Worm (Caenorhabditis elegans) whole organism, mixed stage, embryonic: ENCODE data around the gene T01B7.9.

Experiments
- bed-3 ChIP-seq: fragments of 200-800 bp; sonication (Bioruptor generic); optimal IDR thresholded peaks from 3 replicates; lab custom pipeline; 2018; ENCODE audit warnings: mild to moderate bottlenecking, missing genetic modification characterization, moderate library complexity, missing compliant biosample characterization
- ceh-39 ChIP-seq: fragments of 150-350 bp; optimal IDR thresholded peaks from 2 replicates; lab custom pipeline; 2014; ENCODE audit warnings: missing biosample characterization, missing genetic modification characterization
- ceh-43 ChIP-seq: fragments of 200-800 bp; sonication (Bioruptor generic); optimal IDR thresholded peaks from 2 replicates; lab custom pipeline; 2018; ENCODE audit warnings: mild to moderate bottlenecking, missing genetic modification characterization, moderate library complexity, missing compliant biosample characterization
- ceh-83 ChIP-seq: fragments of 200-800 bp; sonication (Bioruptor generic); optimal IDR thresholded peaks from 2 replicates; lab custom pipeline; 2018; ENCODE audit warnings: mild to moderate bottlenecking, missing genetic modification characterization, missing compliant biosample characterization
- ces-1 ChIP-seq: fragments of 150-350 bp; optimal IDR thresholded peaks from 2 replicates; lab custom pipeline; 2014; ENCODE audit warnings: missing biosample characterization, missing genetic modification reagents, missing genetic modification characterization
- drap-1 ChIP-seq: fragments of 200-800 bp; sonication (Bioruptor generic); optimal IDR thresholded peaks from 3 replicates; lab custom pipeline; 2018; ENCODE audit warnings: mild to moderate bottlenecking, missing genetic modification characterization, missing compliant biosample characterization
- elt-1 ChIP-seq: sonication (generic microtip); optimal IDR thresholded peaks from 2 replicates; lab custom pipeline; 2017; ENCODE audit warnings: missing genetic modification characterization, mild to moderate bottlenecking, missing compliant biosample characterization, antibody characterized with exemption, moderate library complexity, borderline replicate concordance; ENCODE audit not compliant: insufficient read depth
- elt-3 ChIP-seq: fragments of 150-350 bp; optimal IDR thresholded peaks from 2 replicates; lab custom pipeline; 2014; ENCODE audit warnings: missing biosample characterization, missing genetic modification characterization
- flh-1 ChIP-seq: fragments of 200-800 bp; sonication (Bioruptor generic); optimal IDR thresholded peaks from 2 replicates; lab custom pipeline; 2018; ENCODE audit warnings: mild to moderate bottlenecking, missing genetic modification characterization, moderate library complexity, missing compliant biosample characterization
- ham-2 ChIP-seq: fragments of 200-800 bp; sonication (Bioruptor generic); optimal IDR thresholded peaks from 2 replicates; lab custom pipeline; 2018; ENCODE audit warnings: mild to moderate bottlenecking, missing genetic modification characterization, missing compliant biosample characterization
- hlh-1 ChIP-seq: fragments of 150-350 bp; optimal IDR thresholded peaks from 2 replicates; lab custom pipeline; 2014; ENCODE audit warnings: missing biosample characterization, missing genetic modification reagents, missing genetic modification characterization
- lin-13 ChIP-seq: fragments of 150-350 bp; optimal IDR thresholded peaks from 2 replicates; lab custom pipeline; 2014; ENCODE audit warnings: missing biosample characterization, missing genetic modification characterization
- lsy-2 ChIP-seq: fragments of 150-350 bp; optimal IDR thresholded peaks from 2 replicates; lab custom pipeline; 2014; ENCODE audit warnings: missing biosample characterization, missing genetic modification characterization
- mab-5 ChIP-seq: fragments of 150-350 bp; optimal IDR thresholded peaks from 2 replicates; lab custom pipeline; 2014; ENCODE audit warnings: missing biosample characterization, missing genetic modification characterization
- mep-1 ChIP-seq: fragments of 150-350 bp; optimal IDR thresholded peaks from 2 replicates; lab custom pipeline; 2017; ENCODE audit warnings: missing biosample characterization, missing genetic modification reagents, missing genetic modification characterization, inconsistent platforms
- mls-2 ChIP-seq: sonication (generic microtip); optimal IDR thresholded peaks from 2 replicates; lab custom pipeline; 2016; ENCODE audit warnings: mild to moderate bottlenecking, missing genetic modification characterization, moderate library complexity, missing compliant biosample characterization
- nhr-12 ChIP-seq: fragments of 150-350 bp; optimal IDR thresholded peaks from 2 replicates; lab custom pipeline; 2014; ENCODE audit warnings: missing biosample characterization, missing genetic modification characterization
- nhr-2 ChIP-seq: fragments of 150-350 bp; optimal IDR thresholded peaks from 2 replicates; lab custom pipeline; 2014; ENCODE audit warnings: missing biosample characterization, missing genetic modification characterization
- nhr-237 ChIP-seq: fragments of 150-350 bp; optimal IDR thresholded peaks from 2 replicates; lab custom pipeline; 2014; ENCODE audit warnings: missing biosample characterization, missing genetic modification characterization
- nhr-28 ChIP-seq: fragments of 150-350 bp; optimal IDR thresholded peaks from 2 replicates; lab custom pipeline; 2014; ENCODE audit warnings: missing biosample characterization, missing genetic modification characterization
- nhr-76 ChIP-seq: sonication (generic microtip); optimal IDR thresholded peaks from 2 replicates; lab custom pipeline; 2017; ENCODE audit warnings: missing biosample characterization, missing genetic modification characterization
- pha-4 ChIP-seq: fragments of 150-350 bp; optimal IDR thresholded peaks from 2 replicates; lab custom pipeline; 2018; ENCODE audit warnings: missing biosample characterization, missing genetic modification reagents, missing genetic modification characterization
- sem-2 ChIP-seq: fragments of 200-800 bp; sonication (Bioruptor generic); optimal IDR thresholded peaks from 2 replicates; lab custom pipeline; 2018; ENCODE audit warnings: mild to moderate bottlenecking, missing genetic modification characterization, missing compliant biosample characterization
- snpc-4 ChIP-seq: fragments of 150-350 bp; optimal IDR thresholded peaks from 2 replicates; lab custom pipeline; 2014; ENCODE audit warnings: missing biosample characterization, missing genetic modification characterization
- tbx-8 ChIP-seq: fragments of 200-800 bp; sonication (Bioruptor generic); optimal IDR thresholded peaks from 2 replicates; lab custom pipeline; 2018; ENCODE audit warnings: mild to moderate bottlenecking, missing genetic modification characterization, moderate library complexity, missing compliant biosample characterization
- unc-120 ChIP-seq: sonication (generic microtip); optimal IDR thresholded peaks from 2 replicates; lab custom pipeline; 2017; ENCODE audit warnings: missing genetic modification characterization, missing compliant biosample characterization; ENCODE audit not compliant: poor library complexity, severe bottlenecking
- unc-39 ChIP-seq: fragments of 150-350 bp; optimal IDR thresholded peaks from 2 replicates; lab custom pipeline; 2014; ENCODE audit warnings: missing biosample characterization, missing genetic modification characterization
- unc-62 ChIP-seq: fragments of 150-350 bp; optimal IDR thresholded peaks from 2 replicates; lab custom pipeline; 2014; ENCODE audit warnings: missing biosample characterization, missing genetic modification reagents, missing genetic modification characterization
- zip-8 ChIP-seq: fragments of 150-350 bp; optimal IDR thresholded peaks from 2 replicates; lab custom pipeline; 2014; ENCODE audit warnings: missing biosample characterization, missing genetic modification characterization

The T01B7.9 gene

DNA sequence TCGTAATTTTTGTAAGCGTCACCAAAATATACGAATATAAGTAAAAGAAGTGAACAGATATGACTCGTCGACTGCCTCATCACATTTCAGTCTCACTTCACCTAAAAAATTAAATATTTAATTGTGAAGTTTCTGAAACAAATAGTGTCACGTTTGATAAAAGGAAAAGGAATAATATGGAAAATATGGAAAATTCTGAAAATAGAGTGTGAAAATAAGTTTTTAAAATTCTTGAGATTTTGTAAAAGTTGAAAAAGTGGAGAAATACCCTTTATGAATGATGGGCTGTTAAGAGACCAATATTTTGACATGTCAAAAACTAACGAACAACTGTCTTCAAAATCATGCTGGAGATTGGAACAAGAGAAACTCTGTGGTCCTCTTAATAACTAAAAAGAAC lies at the start of gene T01B7.9:
T01B7.9 (minus strand) TSS at position 101 of the 400 bp plus-strand sequence.
- TF ChIP-seq lsy-2 (tag; lab: Kevin White, UChicago): no peak
- TF ChIP-seq lin-13 (tag; lab: Kevin White, UChicago): no peak
- no peak for TF ChIP-seq nhr-2 (tag; lab: Kevin White, UChicago)

DNA sequence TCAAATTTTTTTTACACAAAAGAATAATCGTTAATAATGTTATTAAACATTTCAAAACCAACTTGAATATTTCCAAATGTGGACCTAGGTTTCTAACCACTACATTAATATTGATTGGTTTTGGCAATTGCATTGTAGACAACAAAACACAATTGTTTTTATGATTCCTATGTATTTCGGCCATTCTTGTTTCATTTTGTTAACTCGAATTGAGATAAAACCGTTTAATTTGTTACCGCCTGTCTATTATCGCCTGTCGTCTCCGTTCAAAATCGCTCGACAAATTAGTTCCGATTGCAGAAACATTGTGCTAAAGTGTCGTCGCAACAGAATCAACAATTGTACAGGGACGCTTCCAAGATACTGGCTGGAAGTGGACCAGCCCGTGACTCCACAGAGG lies 44.1 kb upstream of the T01B7.9 start, which contains the start of gene let-19:
let-19 (plus strand) TSS at position 301 of the 400 bp plus-strand sequence.
- no peak for TF ChIP-seq tbx-8 (GFP tag; lab: Kevin White, UChicago)
- TF ChIP-seq flh-1 (GFP tag; lab: Kevin White, UChicago): no peak
- TF ChIP-seq ham-2: no peak
- no peak for TF ChIP-seq zip-8 (tag; lab: Kevin White, UChicago)
- no peak for TF ChIP-seq mab-5 (tag; lab: Kevin White, UChicago)
- TF ChIP-seq lsy-2 (tag; lab: Kevin White, UChicago): no peak
- no peak for TF ChIP-seq unc-39
- TF ChIP-seq lin-13 (tag; lab: Kevin White, UChicago): no peak
- no peak for TF ChIP-seq snpc-4 (tag; lab: Kevin White, UChicago)
- no peak for TF ChIP-seq nhr-76 (tag; lab: Kevin White, UChicago)
- no peak for TF ChIP-seq nhr-2 (tag; lab: Kevin White, UChicago)
- no peak for TF ChIP-seq mep-1 (tag; lab: Kevin White, UChicago)
- no peak for TF ChIP-seq unc-120 (tag; lab: Kevin White, UChicago)
- TF ChIP-seq nhr-12 (tag; lab: Kevin White, UChicago): no peak
- no peak for TF ChIP-seq elt-3 (tag; lab: Kevin White, UChicago)
- TF ChIP-seq sem-2: no peak

DNA sequence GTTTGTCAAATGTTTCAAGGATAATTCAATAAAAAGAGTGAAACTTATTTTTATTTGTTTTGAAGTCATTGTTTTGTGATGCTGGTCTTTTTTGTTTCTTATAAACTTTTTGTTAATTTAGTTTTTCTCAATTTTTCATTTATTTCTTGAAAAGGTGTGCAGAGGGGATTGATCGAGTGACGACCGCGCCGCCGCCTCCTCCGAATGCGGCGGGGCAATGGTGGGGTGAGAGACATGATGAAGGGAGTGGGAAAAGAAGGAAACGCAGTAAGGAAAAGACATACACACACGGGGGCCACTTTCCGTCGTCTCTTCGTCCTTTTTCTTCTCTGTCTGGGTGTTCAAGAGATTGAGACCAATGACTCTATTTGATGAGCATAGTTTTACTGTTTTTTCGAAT lies 42.8 kb upstream of the T01B7.9 start:
- TF ChIP-seq unc-120 (tag; lab: Kevin White, UChicago) (peak; percentile 84), lsy-2 (tag; lab: Kevin White, UChicago) (peak; percentile 1), hlh-1 (peak; percentile 15), ces-1 (peak; percentile 2), ceh-43 (no peak)

DNA sequence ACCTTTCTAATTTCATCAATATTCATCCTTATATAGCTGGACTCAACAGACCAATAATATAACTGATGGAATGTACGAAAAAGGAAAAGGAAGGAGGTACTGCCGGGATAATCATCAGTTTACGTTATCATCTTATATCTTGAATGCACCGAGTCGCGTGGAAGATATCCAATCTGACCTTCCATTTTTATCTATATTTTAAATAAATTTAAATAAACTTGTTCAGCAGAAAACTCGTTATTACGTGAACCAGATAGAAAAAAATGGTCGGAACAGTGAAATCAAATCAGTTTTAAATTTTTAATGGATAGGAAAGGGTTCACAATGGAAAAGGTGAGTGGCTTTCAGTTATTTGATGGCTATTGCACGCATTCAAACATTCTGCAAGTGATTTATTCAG lies 40.3 kb upstream of the T01B7.9 start, which contains the start of gene pah-1:
pah-1 (minus strand) TSS at position 101 of the 400 bp plus-strand sequence.
- TF ChIP-seq nhr-2 (tag; lab: Kevin White, UChicago): no peak
- TF ChIP-seq ceh-39: no peak
- TF ChIP-seq zip-8 (tag; lab: Kevin White, UChicago): no peak
- TF ChIP-seq flh-1 (GFP tag; lab: Kevin White, UChicago): no peak
- TF ChIP-seq mep-1 (tag; lab: Kevin White, UChicago): no peak
- no peak for TF ChIP-seq unc-39
- no peak for TF ChIP-seq unc-62
- TF ChIP-seq snpc-4 (tag; lab: Kevin White, UChicago): no peak
- no peak for TF ChIP-seq nhr-12 (tag; lab: Kevin White, UChicago)
- no peak for TF ChIP-seq elt-3 (tag; lab: Kevin White, UChicago)
- TF ChIP-seq ceh-83 (GFP tag; lab: Kevin White, UChicago): no peak
- no peak for TF ChIP-seq nhr-237 (tag; lab: Kevin White, UChicago)
- no peak for TF ChIP-seq nhr-28 (tag; lab: Kevin White, UChicago)
- no peak for TF ChIP-seq hlh-1
- TF ChIP-seq nhr-76 (tag; lab: Kevin White, UChicago): no peak
- no peak for TF ChIP-seq bed-3

DNA sequence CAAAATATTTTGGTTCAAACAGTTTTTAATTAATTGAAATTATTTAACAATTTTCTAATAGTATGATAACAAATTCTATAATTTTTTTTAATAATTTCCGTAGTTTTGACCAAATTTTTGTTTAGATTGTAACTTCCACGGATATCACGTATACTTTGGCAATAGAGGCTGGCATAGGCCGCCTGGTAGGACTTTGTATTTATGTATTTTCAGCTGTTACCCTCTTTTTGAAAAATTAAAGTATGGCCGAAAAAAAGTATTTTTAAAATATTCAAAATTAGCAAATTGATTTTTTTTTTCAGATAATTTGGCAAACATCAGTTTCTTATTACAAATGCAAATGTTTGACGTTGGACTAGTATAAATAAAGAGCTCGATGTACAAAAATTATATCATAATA lies 39.9 kb upstream of the T01B7.9 start, which contains the start of the genes nsph-1.1 and K08F8.15:
nsph-1.1 (plus strand) TSS at position 301 of the 400 bp plus-strand sequence.
K08F8.15 (plus strand) TSS at position 335 of the 400 bp plus-strand sequence.
- TF ChIP-seq ceh-43: no peak
- no peak for TF ChIP-seq bed-3
- no peak for TF ChIP-seq tbx-8 (GFP tag; lab: Kevin White, UChicago)
- TF ChIP-seq ham-2: no peak
- no peak for TF ChIP-seq drap-1 (GFP tag; lab: Kevin White, UChicago)
- TF ChIP-seq mls-2 (tag; lab: Kevin White, UChicago): no peak
- TF ChIP-seq pha-4: no peak

DNA sequence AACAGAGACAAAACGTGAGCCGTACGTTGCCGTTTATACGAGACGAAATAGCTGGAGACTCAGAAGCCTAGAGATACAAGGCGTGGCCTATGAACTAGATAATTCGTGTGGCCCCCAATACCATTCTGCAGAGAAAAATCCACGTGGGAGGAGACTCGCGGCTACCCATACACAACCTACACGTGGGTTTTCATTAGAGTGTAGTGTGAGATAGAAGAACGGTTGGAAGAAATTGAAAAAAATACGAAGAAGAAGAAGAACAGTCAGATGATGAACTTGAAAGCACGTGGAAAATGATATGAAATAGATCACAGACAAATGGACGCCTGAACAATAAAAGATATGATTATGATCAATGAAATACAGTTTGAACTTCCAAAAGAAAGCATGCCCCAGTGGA lies 38.5 kb upstream of the T01B7.9 start:
- TF ChIP-seq nhr-12 (tag; lab: Kevin White, UChicago) (no peak), zip-8 (tag; lab: Kevin White, UChicago) (no peak), pha-4 (no peak), ham-2 (no peak), ceh-39 (no peak), sem-2 (no peak), nhr-2 (tag; lab: Kevin White, UChicago) (no peak), nhr-237 (tag; lab: Kevin White, UChicago) (no peak), nhr-76 (tag; lab: Kevin White, UChicago) (no peak), elt-1 (tag; lab: Kevin White, UChicago) (no peak), drap-1 (GFP tag; lab: Kevin White, UChicago) (no peak), lin-13 (tag; lab: Kevin White, UChicago) (no peak), mep-1 (tag; lab: Kevin White, UChicago) (no peak), mab-5 (tag; lab: Kevin White, UChicago) (no peak)
